Worm (Caenorhabditis elegans) whole organism, early embryonic: Measurements from ENCODE around the gene igdb-3.

Source experiments
- B0310.2 ChIP-seq: sonication (generic microtip); optimal IDR thresholded peaks from 2 replicates; lab custom pipeline; 2016; ENCODE audit warnings: mild to moderate bottlenecking, missing genetic modification characterization, missing compliant biosample characterization
- F13C5.2 ChIP-seq: sonication (generic microtip); optimal IDR thresholded peaks from 2 replicates; lab custom pipeline; 2017; ENCODE audit warnings: mild to moderate bottlenecking, missing genetic modification characterization, inconsistent platforms, missing compliant biosample characterization
- aly-1 ChIP-seq: sonication (generic microtip); optimal IDR thresholded peaks from 2 replicates; lab custom pipeline; 2016; ENCODE audit warnings: missing genetic modification characterization, missing compliant biosample characterization
- ama-1 ChIP-seq: fragments of 150-350 bp; optimal IDR thresholded peaks from 2 replicates; lab custom pipeline; 2014
- ceh-13 ChIP-seq: fragments of 200-800 bp; sonication (Bioruptor generic); optimal IDR thresholded peaks from 2 replicates; lab custom pipeline; 2018; ENCODE audit warnings: mild to moderate bottlenecking, missing genetic modification characterization, missing compliant biosample characterization
- ceh-36 ChIP-seq: sonication (generic microtip); optimal IDR thresholded peaks from 2 replicates; lab custom pipeline; 2016; ENCODE audit warnings: missing genetic modification characterization, inconsistent platforms, missing compliant biosample characterization
- ets-7 ChIP-seq: sonication (generic microtip); optimal IDR thresholded peaks from 2 replicates; lab custom pipeline; 2016; ENCODE audit warnings: missing genotype, missing genetic modification characterization, missing compliant biosample characterization
- flt-1 ChIP-seq: fragments of 200-800 bp; sonication (Bioruptor generic); IDR thresholded peaks from 2 replicates; pipeline ENCODE4 v1.3.6; 2022; ENCODE audit warnings: missing genetic modification characterization, missing compliant biosample characterization
- hmbx-1 ChIP-seq: sonication (generic microtip); optimal IDR thresholded peaks from 2 replicates; lab custom pipeline; 2016; ENCODE audit warnings: mild to moderate bottlenecking, missing genetic modification characterization, missing compliant biosample characterization
- hmg-4 ChIP-seq: fragments of 200-800 bp; sonication (Bioruptor generic); optimal IDR thresholded peaks from 2 replicates; lab custom pipeline; 2018; ENCODE audit warnings: mild to moderate bottlenecking, missing genetic modification characterization, missing compliant biosample characterization
- hnd-1 ChIP-seq: sonication (generic microtip); optimal IDR thresholded peaks from 2 replicates; lab custom pipeline; 2016; ENCODE audit warnings: missing genetic modification characterization, missing compliant biosample characterization
- pes-1 ChIP-seq: fragments of 200-800 bp; sonication (Bioruptor generic); IDR thresholded peaks from 2 replicates; pipeline ENCODE4 v1.3.6; 2022; ENCODE audit warnings: missing genetic modification reagents, missing genetic modification characterization, missing compliant biosample characterization
- scrt-1 ChIP-seq: fragments of 200-800 bp; sonication (Bioruptor generic); IDR thresholded peaks from 2 replicates; pipeline ENCODE4 v1.3.6; 2022; ENCODE audit warnings: missing genetic modification characterization, missing compliant biosample characterization
- sea-1 ChIP-seq: fragments of 200-800 bp; sonication (Bioruptor generic); conservative IDR thresholded peaks from 2 replicates; pipeline ENCODE4 v1.3.6; 2022; ENCODE audit warnings: missing genetic modification characterization, missing compliant biosample characterization
- tbx-11 ChIP-seq: fragments of 200-800 bp; sonication (Bioruptor generic); IDR thresholded peaks from 2 replicates; pipeline ENCODE4 v1.3.6; 2022; ENCODE audit warnings: missing genetic modification characterization, missing compliant biosample characterization
- tbx-37 ChIP-seq: fragments of 200-800 bp; sonication (Bioruptor generic); conservative IDR thresholded peaks from 2 replicates; pipeline ENCODE4 v1.3.6; 2022; ENCODE audit warnings: missing genetic modification reagents, missing genetic modification characterization, missing compliant biosample characterization
- tra-4 ChIP-seq: sonication (generic microtip); optimal IDR thresholded peaks from 2 replicates; lab custom pipeline; 2017; ENCODE audit warnings: missing genetic modification characterization, missing compliant biosample characterization

igdb-3 gene

DNA sequence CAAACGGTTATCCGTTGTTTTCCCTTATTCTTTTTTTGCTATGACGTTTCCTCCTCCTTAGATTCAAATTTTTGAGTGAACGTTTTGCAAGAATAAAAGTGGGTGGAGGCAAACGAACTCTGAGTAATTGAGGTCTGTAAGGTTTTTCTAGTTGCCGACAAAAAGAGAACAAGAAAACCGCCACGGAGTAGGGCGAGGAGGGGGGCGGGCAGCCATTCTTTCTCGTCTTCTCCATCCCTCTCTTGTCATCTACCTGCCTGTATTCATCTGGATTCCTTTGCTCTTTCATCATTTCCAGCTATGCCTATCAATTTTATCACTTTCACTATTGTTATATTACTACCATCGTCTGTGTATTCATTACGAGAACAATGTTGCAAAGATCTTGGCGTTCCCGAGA lies at the start of gene igdb-3:
Gene igdb-3, plus strand, starts transcription at position 301 of the 400 bp plus-strand sequence.
- TF ChIP-seq hmbx-1 (no peak), tbx-11 (GFP tag; lab: Robert Waterston, UW) (no peak), sea-1 (no peak), flt-1 (GFP tag; lab: Robert Waterston, UW) (no peak), ama-1 (lab: Kevin White, UChicago) (no peak), B0310.2 (no peak), hmg-4 (GFP tag; lab: Kevin White, UChicago) (no peak), scrt-1 (no peak), hnd-1 (tag; lab: Kevin White, UChicago) (no peak), tra-4 (no peak)

DNA sequence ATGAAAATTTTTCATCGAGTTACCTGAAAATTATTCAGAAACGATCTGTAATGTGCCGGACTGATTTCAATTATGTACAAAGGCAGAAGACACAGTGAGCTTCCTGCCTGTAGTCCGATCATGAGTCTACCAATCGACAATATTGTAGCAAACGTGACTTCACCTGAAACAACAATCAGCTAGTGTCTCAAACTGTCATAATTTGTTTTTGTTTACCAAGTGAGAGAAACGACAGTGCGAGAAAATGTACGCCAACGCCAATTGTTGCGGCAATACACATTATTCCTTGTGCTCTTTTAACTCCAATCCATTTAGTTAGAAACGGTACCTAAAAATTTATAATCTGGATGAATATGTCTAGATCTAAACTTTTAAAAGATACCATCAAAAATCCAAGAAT lies 47.9 kb upstream of the igdb-3 start:
- no peak for TF ChIP-seq hmg-4 (GFP tag; lab: Kevin White, UChicago)
- TF ChIP-seq tra-4: no peak
- TF ChIP-seq aly-1 (tag; lab: Kevin White, UChicago): no peak
- no peak for TF ChIP-seq F13C5.2 (tag; lab: Kevin White, UChicago)
- no peak for TF ChIP-seq hnd-1 (tag; lab: Kevin White, UChicago)

DNA sequence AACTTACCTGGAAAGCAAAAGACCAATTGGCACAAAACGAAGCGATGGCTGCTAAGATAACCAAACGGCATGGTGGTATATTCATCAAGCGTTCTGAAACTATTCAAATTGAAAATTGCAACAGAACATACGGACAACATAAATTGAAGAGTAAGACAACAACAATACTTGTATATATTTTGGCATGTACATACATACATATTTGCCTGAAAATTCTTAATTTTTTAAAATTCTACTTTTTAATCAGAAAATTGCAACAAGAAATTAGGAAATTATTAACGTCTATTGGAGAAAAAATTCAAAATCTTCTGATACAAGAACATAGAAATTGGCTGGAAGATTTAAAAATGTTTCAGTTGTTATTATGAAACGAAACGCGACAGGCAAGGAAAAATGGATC lies 47.3 kb upstream of the igdb-3 start, which contains the start of gene C03B1.13:
Gene C03B1.13, minus strand, starts transcription at position 101 of the 400 bp plus-strand sequence.
- TF ChIP-seq F13C5.2 (tag; lab: Kevin White, UChicago) (no peak), flt-1 (GFP tag; lab: Robert Waterston, UW) (no peak), ama-1 (lab: Kevin White, UChicago) (no peak), ceh-13 (GFP tag; lab: Kevin White, UChicago) (no peak), hmbx-1 (no peak), B0310.2 (no peak), tbx-37 (no peak), tra-4 (no peak), ets-7 (no peak), hmg-4 (GFP tag; lab: Kevin White, UChicago) (no peak), scrt-1 (no peak), tbx-11 (GFP tag; lab: Robert Waterston, UW) (no peak), ceh-36 (no peak), aly-1 (tag; lab: Kevin White, UChicago) (no peak), pes-1 (no peak), hnd-1 (tag; lab: Kevin White, UChicago) (no peak), sea-1 (no peak)

DNA sequence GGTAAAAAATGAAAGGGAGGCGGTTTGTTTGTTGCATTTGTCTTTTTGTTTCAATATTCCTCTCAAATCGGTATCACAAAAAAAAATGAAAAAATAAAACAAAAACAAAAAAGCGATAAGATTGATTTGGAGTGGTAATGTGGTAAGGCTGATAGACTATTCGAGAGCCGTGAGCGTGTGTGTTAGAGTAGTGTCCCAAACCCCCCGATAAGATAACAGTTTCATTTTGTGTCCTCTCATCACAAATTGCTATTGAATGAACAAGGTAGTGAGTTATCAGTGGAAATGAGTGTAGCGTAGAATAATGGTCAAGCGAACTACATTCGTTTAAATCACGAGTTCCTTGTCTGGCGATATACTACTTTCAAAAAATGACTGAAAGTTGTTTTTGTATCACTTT lies 46.8 kb upstream of the igdb-3 start:
- TF ChIP-seq hnd-1 (tag; lab: Kevin White, UChicago) (no peak), ceh-36 (no peak), flt-1 (GFP tag; lab: Robert Waterston, UW) (no peak), aly-1 (tag; lab: Kevin White, UChicago) (no peak), hmg-4 (GFP tag; lab: Kevin White, UChicago) (no peak), tbx-37 (no peak), ets-7 (no peak), tbx-11 (GFP tag; lab: Robert Waterston, UW) (no peak), F13C5.2 (tag; lab: Kevin White, UChicago) (no peak), scrt-1 (no peak), ceh-13 (GFP tag; lab: Kevin White, UChicago) (no peak), pes-1 (no peak), tra-4 (no peak), sea-1 (no peak), ama-1 (lab: Kevin White, UChicago) (no peak), B0310.2 (no peak), hmbx-1 (no peak)

DNA sequence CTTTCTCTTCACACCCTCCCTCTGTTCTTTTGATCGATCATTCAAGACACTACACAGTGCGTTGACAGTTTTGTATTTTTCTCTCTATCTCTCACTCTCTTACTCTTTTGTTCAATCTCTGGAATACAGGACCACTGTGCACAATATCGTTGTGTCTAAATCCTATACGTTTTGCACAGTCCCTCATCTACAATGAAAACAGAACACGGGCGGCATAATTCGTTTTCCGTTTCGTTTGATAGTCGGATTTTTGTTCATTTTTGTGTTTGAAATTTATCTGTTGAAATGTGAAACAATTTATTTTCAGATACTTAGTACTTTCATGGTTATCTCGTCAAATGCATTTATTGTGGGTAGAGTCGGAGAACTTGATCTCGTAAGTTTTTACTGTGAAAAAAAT lies 43.8 kb upstream of the igdb-3 start, which contains the start of gene C03B1.7:
Gene C03B1.7, plus strand, starts transcription at position 301 of the 400 bp plus-strand sequence.
- TF ChIP-seq hmg-4 (GFP tag; lab: Kevin White, UChicago): no peak
- no peak for TF ChIP-seq flt-1 (GFP tag; lab: Robert Waterston, UW)

DNA sequence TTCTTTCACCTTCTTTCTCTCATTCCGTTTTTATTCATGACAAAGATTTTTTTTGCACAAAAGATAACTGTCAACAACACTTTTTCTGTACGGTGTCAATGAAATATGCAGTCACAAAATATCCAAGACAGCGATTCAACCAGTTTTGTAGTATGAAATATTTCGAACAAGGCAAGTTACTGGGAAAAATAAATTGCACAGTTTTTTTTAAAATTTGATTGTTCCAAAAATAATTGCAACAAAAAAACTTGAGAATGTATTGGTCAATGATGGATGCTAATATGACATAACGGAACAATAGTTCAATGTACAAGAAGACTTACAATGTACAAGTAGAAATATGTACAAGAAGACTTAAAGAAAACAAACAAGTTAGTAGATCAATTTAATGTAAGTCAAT lies 39.5 kb upstream of the igdb-3 start:
- TF ChIP-seq ets-7 (no peak), sea-1 (no peak), ceh-13 (GFP tag; lab: Kevin White, UChicago) (no peak), tra-4 (no peak), tbx-37 (no peak), scrt-1 (no peak), aly-1 (tag; lab: Kevin White, UChicago) (no peak), pes-1 (no peak), tbx-11 (GFP tag; lab: Robert Waterston, UW) (no peak), F13C5.2 (tag; lab: Kevin White, UChicago) (no peak), hnd-1 (tag; lab: Kevin White, UChicago) (no peak), hmbx-1 (no peak)

DNA sequence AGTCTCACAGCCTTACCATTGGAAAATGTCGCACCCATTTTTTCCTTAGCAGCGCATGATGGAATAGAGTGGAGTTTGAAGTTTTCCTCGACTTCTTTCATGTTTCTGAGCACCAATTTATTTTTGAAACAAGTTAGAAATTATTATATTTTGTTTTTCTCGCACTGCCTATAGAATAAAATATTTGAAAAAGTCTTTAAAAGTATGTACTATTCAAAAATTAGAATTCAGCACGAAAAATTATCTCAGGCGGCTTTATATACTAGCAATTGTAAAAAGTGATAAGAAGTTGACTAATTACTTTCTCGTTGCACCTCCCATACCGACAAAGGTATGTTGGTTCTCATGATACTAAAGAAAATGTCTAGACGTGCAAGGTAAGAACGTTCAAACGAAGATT lies 38.3 kb upstream of the igdb-3 start, which contains the start of gene C03B1.9:
Gene C03B1.9, minus strand, starts transcription at position 101 of the 400 bp plus-strand sequence.
- TF ChIP-seq aly-1 (tag; lab: Kevin White, UChicago): no peak
- TF ChIP-seq pes-1: no peak
- no peak for TF ChIP-seq flt-1 (GFP tag; lab: Robert Waterston, UW)
- TF ChIP-seq ama-1 (lab: Kevin White, UChicago): no peak
- no peak for TF ChIP-seq hnd-1 (tag; lab: Kevin White, UChicago)
- no peak for TF ChIP-seq ceh-36
- no peak for TF ChIP-seq hmg-4 (GFP tag; lab: Kevin White, UChicago)
- no peak for TF ChIP-seq tbx-11 (GFP tag; lab: Robert Waterston, UW)

DNA sequence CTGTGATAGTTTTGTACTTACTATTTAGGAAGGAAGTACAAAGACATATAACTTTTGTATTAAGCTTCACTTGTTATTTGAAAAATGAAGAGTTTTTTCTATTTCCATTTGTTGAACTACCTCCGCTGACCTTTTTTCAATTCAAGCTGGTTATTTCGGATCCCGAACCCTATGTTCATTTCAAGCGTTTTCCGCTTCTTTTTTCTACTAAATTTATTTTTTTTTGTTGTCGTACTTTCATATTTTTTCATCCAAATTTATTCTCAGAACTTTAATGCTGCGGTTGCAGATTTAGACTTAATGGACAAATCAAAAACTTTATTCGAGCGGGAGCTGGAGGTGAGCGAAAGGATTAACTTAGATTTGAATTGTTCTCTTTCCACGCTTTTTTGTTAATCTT lies 35.3 kb upstream of the igdb-3 start, which contains the start of gene C03B1.6:
Gene C03B1.6, plus strand, starts transcription at position 301 of the 400 bp plus-strand sequence.
- TF ChIP-seq aly-1 (tag; lab: Kevin White, UChicago): no peak
- no peak for TF ChIP-seq hnd-1 (tag; lab: Kevin White, UChicago)
- no peak for TF ChIP-seq F13C5.2 (tag; lab: Kevin White, UChicago)
- TF ChIP-seq scrt-1: no peak
- TF ChIP-seq tbx-11 (GFP tag; lab: Robert Waterston, UW): no peak
- no peak for TF ChIP-seq pes-1
- TF ChIP-seq flt-1 (GFP tag; lab: Robert Waterston, UW): no peak
- TF ChIP-seq ama-1 (lab: Kevin White, UChicago): no peak
- no peak for TF ChIP-seq tra-4
- no peak for TF ChIP-seq B0310.2
- no peak for TF ChIP-seq sea-1
- TF ChIP-seq hmg-4 (GFP tag; lab: Kevin White, UChicago): no peak
- TF ChIP-seq ceh-13 (GFP tag; lab: Kevin White, UChicago): no peak
- TF ChIP-seq tbx-37: no peak
- TF ChIP-seq ceh-36: no peak
- TF ChIP-seq hmbx-1: no peak
